Worm (Caenorhabditis elegans) whole organism, L4 larva: ENCODE measurements around the gene chil-2.
A peak's percentile ranks its signal among the peaks of the same experiment; 100 is the strongest.

Source experiments
- F44E2.7 ChIP-seq: fragments of 200-800 bp; sonication (Bioruptor generic); IDR thresholded peaks from 2 replicates; pipeline ENCODE4 v2.1.2; 2022; ENCODE audit warnings: missing genetic modification characterization, missing compliant biosample characterization
- T20F7.1 ChIP-seq: fragments of 200-800 bp; sonication (Bioruptor generic); optimal IDR thresholded peaks from 2 replicates; lab custom pipeline; 2018; ENCODE audit warnings: mild to moderate bottlenecking, missing genetic modification characterization, missing compliant biosample characterization
- T26A8.4 ChIP-seq: fragments of 200-800 bp; sonication (Bioruptor generic); IDR thresholded peaks from 2 replicates; pipeline ENCODE4 v1.3.6; 2022; ENCODE audit warnings: missing genetic modification characterization, missing compliant biosample characterization
- ceh-32 ChIP-seq: sonication (generic microtip); optimal IDR thresholded peaks from 2 replicates; lab custom pipeline; 2016; ENCODE audit warnings: mild to moderate bottlenecking, missing genetic modification characterization, missing compliant biosample characterization; ENCODE audit not compliant: poor library complexity
- ceh-82 ChIP-seq: sonication (generic microtip); optimal IDR thresholded peaks from 2 replicates; lab custom pipeline; 2017; ENCODE audit warnings: missing biosample characterization, missing genetic modification characterization
- fkh-10 ChIP-seq: fragments of 150-350 bp; optimal IDR thresholded peaks from 2 replicates; lab custom pipeline; 2014; ENCODE audit warnings: missing biosample characterization, missing genetic modification reagents, missing genetic modification characterization
- hlh-30 ChIP-seq: sonication (generic microtip); optimal IDR thresholded peaks from 2 replicates; lab custom pipeline; 2017; ENCODE audit warnings: antibody characterized with exemption, mild to moderate bottlenecking, missing genetic modification characterization, missing compliant biosample characterization; ENCODE audit not compliant: insufficient read depth
- lsy-2 ChIP-seq, 2 experiments: fragments of 150-350 bp in 1 of 2; sonication (generic microtip) in 1 of 2; optimal IDR thresholded peaks; 2 replicates each; lab custom pipeline; 2014 to 2017; ENCODE audit warnings: missing biosample characterization in 2 of 2, missing genetic modification characterization in 2 of 2
- unc-62 ChIP-seq, 3 experiments: fragments of 150-350 bp in 1 of 3; sonication (generic microtip); optimal IDR thresholded peaks in 2 of 3; peaks in 1 of 3; 1 replicate in 1 of 3; 2 replicates in 2 of 3; lab custom pipeline; 2014 to 2017; ENCODE audit warnings: missing biosample characterization in 3 of 3, missing genetic modification characterization in 3 of 3, missing genetic modification reagents in 3 of 3, missing genotype in 1 of 3

DNA sequence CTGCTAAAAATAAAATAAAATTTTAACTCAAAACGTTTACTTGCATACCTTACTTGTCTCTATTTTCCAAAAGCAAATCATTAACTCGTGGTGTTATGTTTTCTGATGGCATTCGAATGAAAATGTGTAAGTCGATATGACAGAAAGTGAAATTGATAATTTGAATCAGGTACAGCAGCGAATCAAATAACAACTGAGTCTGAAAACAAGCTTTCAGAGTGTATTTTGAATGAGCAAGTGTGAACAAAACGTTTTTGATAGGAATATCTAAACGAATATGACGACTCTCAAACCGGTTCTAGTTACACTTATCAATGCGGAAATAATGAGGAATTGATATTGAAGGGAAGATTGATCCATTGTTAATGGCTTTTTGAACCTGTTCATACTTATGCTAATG, 3.3 kb downstream of the chil-2 start, which contains the start of gene chil-7:
- TF ChIP-seq unc-62 (GFP tag; optimal IDR thresholded peaks at IDR 0.05 in 1 of 2; lab: Kevin White, UChicago) (peak in 1 of 2 experiments; percentile 97), unc-62 (tag; optimal IDR thresholded peaks at IDR 0.05; lab: Kevin White, UChicago) (no peak), hlh-30 (tag; lab: Kevin White, UChicago) (no peak), fkh-10 (GFP tag; lab: Kevin White, UChicago) (no peak), F44E2.7 (no peak), ceh-82 (tag; lab: Kevin White, UChicago) (no peak), ceh-32 (tag; lab: Kevin White, UChicago) (no peak), T20F7.1 (GFP tag; lab: Kevin White, UChicago) (no peak), lsy-2 (tag; optimal IDR thresholded peaks at IDR 0.05; lab: Kevin White, UChicago) (no peak), T26A8.4 (GFP tag; lab: Robert Waterston, UW) (no peak)
